Worm (Caenorhabditis elegans): Measurements from ENCODE around the gene clec-163.

- no peak for TF ChIP-seq flt-1 (GFP tag; IDR thresholded peaks at IDR 0.05)
- TF ChIP-seq ama-1 (optimal IDR thresholded peaks at IDR 0.05) = no peak
- no peak for TF ChIP-seq hnd-1 (tag; optimal IDR thresholded peaks at IDR 0.05)
- TF ChIP-seq sea-1 (GFP tag; conservative IDR thresholded peaks at IDR 0.05) = no peak
- no peak for TF ChIP-seq hmbx-1 (tag; optimal IDR thresholded peaks at IDR 0.05)
- no peak for TF ChIP-seq ceh-36 (tag; optimal IDR thresholded peaks at IDR 0.05)
- no peak for TF ChIP-seq hmg-4 (GFP tag; optimal IDR thresholded peaks at IDR 0.05)
- TF ChIP-seq scrt-1 (GFP tag; IDR thresholded peaks at IDR 0.05) = no peak
- no peak for TF ChIP-seq B0310.2 (tag; optimal IDR thresholded peaks at IDR 0.05)
- TF ChIP-seq ets-7 (tag; optimal IDR thresholded peaks at IDR 0.05) = no peak
- TF ChIP-seq aly-1 (tag; optimal IDR thresholded peaks at IDR 0.05) = no peak
- no peak for TF ChIP-seq F13C5.2 (tag; optimal IDR thresholded peaks at IDR 0.05)
- TF ChIP-seq tbx-11 (GFP tag; IDR thresholded peaks at IDR 0.05) = no peak
- no peak for TF ChIP-seq pes-1 (GFP tag; IDR thresholded peaks at IDR 0.05)
Observed at ce11 chrIII:10816045-10816444, 21.9 kb downstream of the clec-163 start.

Data from whole organism, early embryonic.